Fruit fly (Drosophila melanogaster): ENCODE data around the gene Raf.
A peak's percentile ranks its signal among the peaks of the same experiment; 100 is the strongest.

Gene Raf

dm6 chrX:2254020-2254626, 41.1 kb upstream of the Raf start, which contains the start of gene CG3091 (continued):
- TF ChIP-seq Dip3 (GFP tag; optimal IDR thresholded peaks at IDR 0.05) (no peak), Deaf1 (tag; optimal IDR thresholded peaks at IDR 0.05) (peak; percentile 86), br (optimal IDR thresholded peaks at IDR 0.05) (no peak), Hey (tag; optimal IDR thresholded peaks at IDR 0.05) (no peak), CG12769 (tag; optimal IDR thresholded peaks at IDR 0.05) (no peak), Eip74EF (GFP tag; optimal IDR thresholded peaks at IDR 0.05) (no peak), da (GFP tag; optimal IDR thresholded peaks at IDR 0.05) (no peak), CG13296 (GFP tag; optimal IDR thresholded peaks at IDR 0.05) (no peak), kah (GFP tag; optimal IDR thresholded peaks at IDR 0.05) (no peak), dati (GFP tag; IDR thresholded peaks at IDR 0.05) (no peak), CG4282 (GFP tag; optimal IDR thresholded peaks at IDR 0.05) (no peak), CG15269 (tag; optimal IDR thresholded peaks at IDR 0.05) (no peak), CG11085 (GFP tag; IDR thresholded peaks at IDR 0.05) (no peak), CG10274 (GFP tag; optimal IDR thresholded peaks at IDR 0.05) (no peak), peb (GFP tag; IDR thresholded peaks at IDR 0.05) (no peak), Sox100B (GFP tag; optimal IDR thresholded peaks at IDR 0.05) (no peak), jigr1 (GFP tag; IDR thresholded peaks at IDR 0.05) (no peak), CG12391 (tag; optimal IDR thresholded peaks at IDR 0.05) (no peak), Doc3 (GFP tag; IDR thresholded peaks at IDR 0.05; ENCODE audit: partially characterized antibody) (no peak), CG17361 (GFP tag; IDR thresholded peaks at IDR 0.05) (no peak), CG15514 (GFP tag; optimal IDR thresholded peaks at IDR 0.05) (peak; percentile 24), Hr39 (optimal IDR thresholded peaks at IDR 0.05) (no peak), CG9932 (GFP tag; IDR thresholded peaks at IDR 0.05) (no peak), CG6175 (GFP tag; IDR thresholded peaks at IDR 0.05) (no peak), Atf3 (GFP tag; optimal IDR thresholded peaks at IDR 0.05) (no peak), gsb (GFP tag; IDR thresholded peaks at IDR 0.05) (no peak), NFAT (GFP tag; IDR thresholded peaks at IDR 0.05) (no peak), CG6689 (GFP tag; IDR thresholded peaks at IDR 0.05) (no peak), CG12071 (GFP tag; optimal IDR thresholded peaks at IDR 0.05) (no peak), eyg (GFP tag; optimal IDR thresholded peaks at IDR 0.05) (no peak), Nf-YA (GFP tag; IDR thresholded peaks at IDR 0.05) (no peak), CG3847 (GFP tag; IDR thresholded peaks at IDR 0.05) (no peak), sna (GFP tag; IDR thresholded peaks at IDR 0.05; ENCODE audit: partially characterized antibody) (no peak), onecut (GFP tag; IDR thresholded peaks at IDR 0.05) (no peak), CG1647 (GFP tag; optimal IDR thresholded peaks at IDR 0.05) (no peak), Hsf (GFP tag; optimal IDR thresholded peaks at IDR 0.05) (no peak), Xrp1 (GFP tag; IDR thresholded peaks at IDR 0.05) (no peak), Gsc (GFP tag; IDR thresholded peaks at IDR 0.05) (no peak), hb (GFP tag; IDR thresholded peaks at IDR 0.05; ENCODE audit: partially characterized antibody) (no peak), tgo (GFP tag; IDR thresholded peaks at IDR 0.05) (no peak), CG7987 (GFP tag; optimal IDR thresholded peaks at IDR 0.05) (no peak), CG8089 (GFP tag; optimal IDR thresholded peaks at IDR 0.05) (no peak), vvl (GFP tag; IDR thresholded peaks at IDR 0.05) (peak; percentile 36; the same call in 1 of the 2 replicates), row (GFP tag; IDR thresholded peaks at IDR 0.05) (peak; percentile 16; the same call in 1 of the 3 replicates), D19A (tag; optimal IDR thresholded peaks at IDR 0.05) (peak; percentile 80), oc (tag; optimal IDR thresholded peaks at IDR 0.05) (no peak), CG10462 (GFP tag; optimal IDR thresholded peaks at IDR 0.05) (no peak), p53 (GFP tag; optimal IDR thresholded peaks at IDR 0.05) (no peak), Lim3 (GFP tag; IDR thresholded peaks at IDR 0.05) (no peak), salm (tag; optimal IDR thresholded peaks at IDR 0.05) (no peak), C15 (GFP tag; IDR thresholded peaks at IDR 0.05) (no peak), zen2 (GFP tag; IDR thresholded peaks at IDR 0.05; ENCODE audit: partially characterized antibody) (no peak)
